Worm (Caenorhabditis elegans): Measurements from ENCODE around the gene subs-4.

DNA sequence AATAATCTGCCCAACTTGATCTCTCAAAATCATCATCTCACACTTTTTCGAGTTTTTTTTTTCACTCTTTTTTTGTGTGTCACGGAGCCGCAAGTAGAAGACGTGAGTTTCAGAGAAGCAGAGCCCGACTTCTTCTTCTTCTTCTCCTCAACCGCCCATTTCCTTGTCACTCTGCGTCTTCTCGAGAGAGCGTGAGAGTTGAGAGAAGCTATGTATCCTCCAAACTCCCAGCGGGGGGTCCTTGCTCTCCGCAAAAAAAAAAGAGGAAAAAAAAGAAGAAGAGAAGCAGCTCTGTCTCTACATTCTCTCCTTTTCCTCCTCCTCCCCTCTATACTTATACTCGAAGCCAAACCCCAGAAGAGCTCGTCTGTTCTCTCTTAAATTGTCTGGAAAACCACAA, 47.7 kb upstream of the subs-4 start:
- no peak for TF ChIP-seq dpff-1 (tag; optimal IDR thresholded peaks at IDR 0.05)
- TF ChIP-seq let-607 (tag; optimal IDR thresholded peaks at IDR 0.05): no peak
- no peak for TF ChIP-seq cebp-1 (GFP tag; IDR thresholded peaks at IDR 0.05)
- TF ChIP-seq cebp-1 (tag; optimal IDR thresholded peaks at IDR 0.05): no peak
- TF ChIP-seq sea-2 (GFP tag; IDR thresholded peaks at IDR 0.05): no peak
- no peak for TF ChIP-seq F22D6.2 (tag; optimal IDR thresholded peaks at IDR 0.05)
- no peak for TF ChIP-seq F49E8.2 (tag; optimal IDR thresholded peaks at IDR 0.05; ENCODE audit: insufficient read depth)
- no peak for TF ChIP-seq ccch-3 (GFP tag; optimal IDR thresholded peaks at IDR 0.05)
- no peak for TF ChIP-seq fkh-3 (tag; optimal IDR thresholded peaks at IDR 0.05)
- TF ChIP-seq lag-1 (GFP tag; IDR thresholded peaks at IDR 0.05): no peak
- TF ChIP-seq ceh-91 (GFP tag; IDR thresholded peaks at IDR 0.05): no peak
- TF ChIP-seq unc-130 (GFP tag; optimal IDR thresholded peaks at IDR 0.05): no peak
- TF ChIP-seq nhr-27 (tag; optimal IDR thresholded peaks at IDR 0.05): no peak
- no peak for TF ChIP-seq snpc-4 (GFP tag; optimal IDR thresholded peaks at IDR 0.05)
- TF ChIP-seq snpc-4 (tag; optimal IDR thresholded peaks at IDR 0.05): no peak
